Worm (Caenorhabditis elegans): ENCODE measurements around the gene K02D3.2.

K02D3.2 gene

ce11 chrX:13685725-13686124 is 26.1 kb downstream of the K02D3.2 start:
- TF ChIP-seq lin-11 (tag; optimal IDR thresholded peaks at IDR 0.05): no peak
- no peak for TF ChIP-seq zag-1 (tag; optimal IDR thresholded peaks at IDR 0.05)
- peak; percentile 47 for TF ChIP-seq sma-9 (GFP tag; optimal IDR thresholded peaks at IDR 0.05)
- TF ChIP-seq sma-9 (tag; optimal IDR thresholded peaks at IDR 0.05): no peak
- TF ChIP-seq lin-39 (tag; optimal IDR thresholded peaks at IDR 0.05): no peak
- no peak for TF ChIP-seq aly-2 (tag; optimal IDR thresholded peaks at IDR 0.05)
- TF ChIP-seq fos-1 (tag; optimal IDR thresholded peaks at IDR 0.05): peak; percentile 59
- peak; percentile 22 for TF ChIP-seq crh-2 (tag; optimal IDR thresholded peaks at IDR 0.05)

DNA sequence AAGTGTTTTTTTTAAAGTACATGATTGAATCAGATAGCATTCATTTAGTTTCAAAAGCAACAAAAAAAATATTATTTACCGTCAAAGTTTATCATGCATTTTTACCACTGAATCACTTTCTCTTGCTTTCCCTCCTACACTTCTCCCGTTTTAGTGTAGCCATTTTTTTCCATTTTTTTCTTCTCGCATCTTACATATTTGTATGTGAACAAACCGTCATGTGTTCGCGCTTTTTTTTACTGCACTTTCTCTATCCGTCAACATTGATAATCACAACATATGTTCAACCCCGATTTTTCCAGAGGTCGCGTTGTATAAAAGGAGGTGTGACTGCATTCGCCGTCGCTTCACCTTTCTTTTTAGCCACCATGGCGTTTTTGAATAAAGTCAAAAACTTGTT is 34.9 kb downstream of the K02D3.2 start, which contains the start of gene gck-4:
TSS of gene gck-4 (plus strand) at position 301 of the 400 bp plus-strand sequence.
- TF ChIP-seq nhr-11 (tag; optimal IDR thresholded peaks at IDR 0.05) (no peak), aly-2 (tag; optimal IDR thresholded peaks at IDR 0.05) (no peak), elt-3 (tag; optimal IDR thresholded peaks at IDR 0.05) (no peak), egl-27 (tag; optimal IDR thresholded peaks at IDR 0.05) (no peak), unc-62 (GFP tag; optimal IDR thresholded peaks at IDR 0.05) (no peak), blmp-1 (tag; optimal IDR thresholded peaks at IDR 0.05; ENCODE audit: insufficient read depth) (peak; percentile 9), gmeb-1 (tag; optimal IDR thresholded peaks at IDR 0.05) (no peak), nhr-237 (tag; optimal IDR thresholded peaks at IDR 0.05) (no peak)

- TF ChIP-seq sma-3 (GFP tag; optimal IDR thresholded peaks at IDR 0.05): peak; percentile 27
- TF ChIP-seq lin-11 (tag; optimal IDR thresholded peaks at IDR 0.05): no peak
- peak; percentile 59 for TF ChIP-seq F13H6.1 (tag; optimal IDR thresholded peaks at IDR 0.05)
- TF ChIP-seq lsy-2 (tag; optimal IDR thresholded peaks at IDR 0.05): no peak
- TF ChIP-seq nhr-21 (tag; optimal IDR thresholded peaks at IDR 0.05): no peak
- no peak for TF ChIP-seq nhr-12 (tag; optimal IDR thresholded peaks at IDR 0.05)
- no peak for TF ChIP-seq nhr-129 (tag; optimal IDR thresholded peaks at IDR 0.05)
- TF ChIP-seq crh-2 (tag; optimal IDR thresholded peaks at IDR 0.05): no peak
- TF ChIP-seq peb-1 (tag; optimal IDR thresholded peaks at IDR 0.05): peak; percentile 15
These were observed 36.4 kb downstream of the K02D3.2 start for ce11 chrX:13675444-13675843.

DNA sequence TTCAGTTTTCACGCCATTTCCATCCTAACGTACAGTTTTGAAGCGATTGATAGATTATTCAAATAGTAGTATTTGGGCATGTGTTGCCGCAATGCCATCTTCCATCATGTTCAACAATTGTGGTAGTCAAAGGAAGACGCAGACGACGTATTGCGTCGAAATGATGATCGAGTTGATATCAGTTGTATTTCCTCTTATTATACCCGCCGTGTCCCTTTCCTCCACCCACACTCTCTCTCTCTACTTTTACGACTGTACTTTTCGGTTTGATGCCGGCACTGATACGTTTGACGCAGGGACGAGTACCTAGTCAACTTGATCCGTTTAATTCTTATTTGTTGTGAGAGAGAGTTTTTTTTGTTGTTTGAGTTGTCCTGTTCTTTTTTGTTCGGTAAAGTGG is 39.2 kb downstream of the K02D3.2 start:
- no peak for TF ChIP-seq elt-3 (tag; optimal IDR thresholded peaks at IDR 0.05)
- peak; percentile 65 for TF ChIP-seq sma-9 (GFP tag; optimal IDR thresholded peaks at IDR 0.05)
- no peak for TF ChIP-seq sma-9 (tag; optimal IDR thresholded peaks at IDR 0.05)
- no peak for TF ChIP-seq ama-1 (optimal IDR thresholded peaks at IDR 0.05)
- no peak for TF ChIP-seq mbf-1 (tag; optimal IDR thresholded peaks at IDR 0.05)
- TF ChIP-seq egl-27 (tag; optimal IDR thresholded peaks at IDR 0.05): peak; percentile 15
- TF ChIP-seq crh-2 (tag; optimal IDR thresholded peaks at IDR 0.05): peak; percentile 10
- TF ChIP-seq fos-1 (tag; optimal IDR thresholded peaks at IDR 0.05): peak; percentile 66
- TF ChIP-seq F13H6.1 (tag; optimal IDR thresholded peaks at IDR 0.05): peak; percentile 8
- peak; percentile 30 for TF ChIP-seq nhr-21 (tag; optimal IDR thresholded peaks at IDR 0.05)
- TF ChIP-seq nhr-129 (tag; optimal IDR thresholded peaks at IDR 0.05): peak; percentile 57
- TF ChIP-seq sma-3 (GFP tag; optimal IDR thresholded peaks at IDR 0.05): peak; percentile 50

DNA sequence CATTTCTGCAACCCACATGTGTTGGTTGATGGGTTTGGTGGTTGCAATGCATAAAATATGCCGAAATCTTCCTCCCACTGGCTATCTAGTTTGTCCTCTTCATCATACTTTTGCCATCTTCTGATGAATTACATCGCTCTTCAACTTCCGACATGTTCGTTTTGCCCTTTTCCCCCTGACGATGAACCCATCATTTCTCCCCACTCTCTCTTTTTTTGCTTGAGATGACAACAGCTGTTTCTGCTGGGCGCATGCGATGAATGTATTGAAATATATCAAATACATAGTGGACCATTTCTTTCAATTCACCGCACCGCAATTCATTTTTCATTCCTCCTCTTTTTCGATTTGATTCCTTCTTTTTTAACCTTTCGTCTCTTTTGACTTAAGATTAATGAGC is 40.8 kb downstream of the K02D3.2 start:
- TF ChIP-seq peb-1 (tag; optimal IDR thresholded peaks at IDR 0.05) (no peak), C34F6.9 (tag; optimal IDR thresholded peaks at IDR 0.05) (no peak), nhr-23 (tag; optimal IDR thresholded peaks at IDR 0.05) (no peak), sem-4 (tag; optimal IDR thresholded peaks at IDR 0.05) (no peak), elt-1 (tag; optimal IDR thresholded peaks at IDR 0.05) (no peak), unc-62 (GFP tag; optimal IDR thresholded peaks at IDR 0.05) (no peak), aly-2 (tag; optimal IDR thresholded peaks at IDR 0.05) (no peak), dmd-4 (tag; optimal IDR thresholded peaks at IDR 0.05) (no peak), ceh-16 (tag; optimal IDR thresholded peaks at IDR 0.05) (no peak), nhr-25 (tag; optimal IDR thresholded peaks at IDR 0.05) (peak; percentile 6), ama-1 (optimal IDR thresholded peaks at IDR 0.05) (no peak), lin-13 (GFP tag; optimal IDR thresholded peaks at IDR 0.05) (no peak), sma-9 (GFP tag; optimal IDR thresholded peaks at IDR 0.05) (peak; percentile 21), sma-9 (tag; optimal IDR thresholded peaks at IDR 0.05) (no peak), nhr-129 (tag; optimal IDR thresholded peaks at IDR 0.05) (peak; percentile 5), lsy-2 (tag; optimal IDR thresholded peaks at IDR 0.05) (no peak), lin-11 (tag; optimal IDR thresholded peaks at IDR 0.05) (no peak), mdl-1 (tag; optimal IDR thresholded peaks at IDR 0.05) (no peak)

Measured in whole organism, L2 larva.